Fruit fly (Drosophila melanogaster) whole organism, adult: ENCODE measurements around the gene CG32081.

Source experiments
- CG11617 ChIP-seq: fragments of 200-800 bp; sonication (Bioruptor generic); optimal IDR thresholded peaks from 2 replicates; lab custom pipeline; 2017; ENCODE audit warnings: mild to moderate bottlenecking, missing biosample characterization, missing genetic modification reagents, missing genetic modification characterization
- CG14711 ChIP-seq: fragments of 200-800 bp; sonication (Bioruptor generic); optimal IDR thresholded peaks from 2 replicates; lab custom pipeline; 2018; ENCODE audit warnings: missing biosample characterization, mild to moderate bottlenecking, missing genetic modification characterization, moderate library complexity
- CG33017 ChIP-seq: fragments of 200-800 bp; sonication (Bioruptor generic); optimal IDR thresholded peaks from 2 replicates; lab custom pipeline; 2018; ENCODE audit warnings: missing biosample characterization, mild to moderate bottlenecking, missing genetic modification characterization, moderate library complexity
- Crg-1 ChIP-seq: fragments of 200-800 bp; sonication (Bioruptor generic); optimal IDR thresholded peaks from 2 replicates; lab custom pipeline; 2016; ENCODE audit warnings: missing biosample characterization, missing genetic modification characterization
- Mnt ChIP-seq: fragments of 200-800 bp; sonication (Bioruptor generic); optimal IDR thresholded peaks from 2 replicates; lab custom pipeline; 2016; ENCODE audit warnings: missing biosample characterization, mild to moderate bottlenecking, missing genetic modification characterization
- kay ChIP-seq: fragments of 200-800 bp; sonication (Bioruptor generic); peaks from one replicate; lab custom pipeline; 2016; ENCODE audit warnings: missing biosample characterization, missing genetic modification characterization, borderline replicate concordance
- tj ChIP-seq: fragments of 200-800 bp; sonication (Bioruptor generic); optimal IDR thresholded peaks from 3 replicates; lab custom pipeline; 2017; ENCODE audit warnings: missing biosample characterization, mild to moderate bottlenecking, missing genetic modification characterization, moderate library complexity

DNA sequence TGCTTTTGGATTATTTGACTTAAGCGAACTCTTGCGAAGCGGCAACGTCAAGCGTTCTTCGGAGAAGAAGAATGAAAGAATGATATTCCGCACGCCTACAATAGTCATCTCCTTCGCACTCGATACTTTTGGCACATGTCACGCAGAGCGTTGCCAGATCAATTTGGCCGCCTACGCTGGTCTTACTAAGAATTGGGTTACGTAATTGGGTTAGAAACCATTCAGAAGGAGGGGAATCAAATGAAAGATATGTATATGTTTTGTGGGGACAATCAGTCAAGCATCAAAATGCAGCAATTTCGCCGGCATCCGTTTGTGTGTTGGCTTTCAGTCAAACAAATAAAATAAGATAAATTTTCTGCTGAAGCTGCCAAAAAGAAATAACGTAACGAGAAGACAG, 41.8 kb upstream of the CG32081 start:
- TF ChIP-seq Crg-1 (GFP tag; lab: Kevin White, UChicago) (no peak), tj (GFP tag; lab: Kevin White, UChicago) (no peak), CG14711 (no peak), Mnt (GFP tag; lab: Kevin White, UChicago) (no peak), CG11617 (GFP tag; lab: Kevin White, UChicago) (no peak), CG33017 (no peak), kay (GFP tag; lab: Kevin White, UChicago) (no peak)
